Worm (Caenorhabditis elegans) whole organism, L4 larva: ENCODE results near the gene F53F4.2.

Experiments used
- D1046.2 ChIP-seq: fragments of 200-800 bp; sonication (Bioruptor generic); IDR thresholded peaks from 2 replicates; pipeline ENCODE4 v1.3.6; 2022; ENCODE audit warnings: missing genetic modification characterization, missing compliant biosample characterization
- F10B5.3 ChIP-seq: sonication (generic microtip); optimal IDR thresholded peaks from 2 replicates; lab custom pipeline; 2016; ENCODE audit warnings: mild to moderate bottlenecking, missing genetic modification characterization, missing compliant biosample characterization
- F26F4.8 ChIP-seq: fragments of 200-800 bp; sonication (Bioruptor generic); conservative IDR thresholded peaks from 2 replicates; pipeline ENCODE4 v1.3.6; 2022; ENCODE audit warnings: missing genetic modification characterization, missing compliant biosample characterization
- F37D6.2 ChIP-seq: sonication (generic microtip); optimal IDR thresholded peaks from 2 replicates; lab custom pipeline; 2016; ENCODE audit warnings: mild to moderate bottlenecking, missing genetic modification characterization, missing compliant biosample characterization
- T26A8.4 ChIP-seq: fragments of 200-800 bp; sonication (Bioruptor generic); IDR thresholded peaks from 2 replicates; pipeline ENCODE4 v1.3.6; 2022; ENCODE audit warnings: missing genetic modification characterization, missing compliant biosample characterization
- Y48G9A.11 ChIP-seq: fragments of 200-800 bp; sonication (Bioruptor generic); IDR thresholded peaks from 2 replicates; pipeline ENCODE4 v1.3.6; 2022; ENCODE audit warnings: missing genetic modification reagents, missing genetic modification characterization, missing compliant biosample characterization
- Y5F2A.4 ChIP-seq: fragments of 200-800 bp; sonication (Bioruptor generic); optimal IDR thresholded peaks from 2 replicates; lab custom pipeline; 2018; ENCODE audit warnings: mild to moderate bottlenecking, missing genetic modification characterization, missing compliant biosample characterization
- Y75B8A.6 ChIP-seq: fragments of 200-800 bp; sonication (Bioruptor generic); IDR thresholded peaks from 2 replicates; pipeline ENCODE4 v1.3.6; 2022; ENCODE audit warnings: missing genetic modification reagents, missing genetic modification characterization, missing compliant biosample characterization
- arid-1 ChIP-seq: fragments of 200-800 bp; sonication (Bioruptor generic); conservative IDR thresholded peaks from 2 replicates; pipeline ENCODE4 v1.3.6; 2022; ENCODE audit warnings: missing genetic modification reagents, missing genetic modification characterization, missing compliant biosample characterization
- attf-4 ChIP-seq: sonication (generic microtip); optimal IDR thresholded peaks from 3 replicates; lab custom pipeline; 2017; ENCODE audit warnings: missing biosample characterization, missing genetic modification characterization
- ceh-20 ChIP-seq: fragments of 200-800 bp; sonication (Bioruptor generic); IDR thresholded peaks from 2 replicates; pipeline ENCODE4 v1.3.6; 2022; ENCODE audit warnings: missing genetic modification reagents, missing genetic modification characterization, missing compliant biosample characterization
- ceh-44 ChIP-seq: fragments of 200-800 bp; sonication (Bioruptor generic); IDR thresholded peaks from 2 replicates; pipeline ENCODE4 v1.3.6; 2022; ENCODE audit warnings: missing genetic modification reagents, missing genetic modification characterization, missing compliant biosample characterization
- ceh-82 ChIP-seq: sonication (generic microtip); optimal IDR thresholded peaks from 2 replicates; lab custom pipeline; 2017; ENCODE audit warnings: missing biosample characterization, missing genetic modification characterization
- daf-12 ChIP-seq: fragments of 150-350 bp; optimal IDR thresholded peaks from 2 replicates; lab custom pipeline; 2014; ENCODE audit warnings: missing biosample characterization, missing genetic modification reagents, missing genetic modification characterization
- daf-16 ChIP-seq, 3 experiments: sonication (generic microtip); optimal IDR thresholded peaks; 2 replicates each; lab custom pipeline; 2016 to 2017; ENCODE audit warnings: missing genetic modification characterization in 3 of 3, missing genetic modification reagents in 3 of 3, mild to moderate bottlenecking in 2 of 3, missing compliant biosample characterization in 2 of 3, missing biosample characterization in 1 of 3, moderate library complexity in 1 of 3
- dmd-8 ChIP-seq: fragments of 200-800 bp; sonication (Bioruptor generic); IDR thresholded peaks from 2 replicates; pipeline ENCODE4 v1.3.6; 2022; ENCODE audit warnings: missing genetic modification characterization, missing compliant biosample characterization
- duxl-1 ChIP-seq: sonication (generic microtip); optimal IDR thresholded peaks from 2 replicates; lab custom pipeline; 2016; ENCODE audit warnings: mild to moderate bottlenecking, missing genetic modification characterization, moderate library complexity, missing compliant biosample characterization; ENCODE audit not compliant: poor library complexity
- dve-1 ChIP-seq: sonication (generic microtip); optimal IDR thresholded peaks from 2 replicates; lab custom pipeline; 2017; ENCODE audit warnings: antibody characterized with exemption, mild to moderate bottlenecking, missing genetic modification characterization, missing compliant biosample characterization; ENCODE audit not compliant: insufficient read depth
- fos-1 ChIP-seq: fragments of 150-350 bp; optimal IDR thresholded peaks from 2 replicates; lab custom pipeline; 2014; ENCODE audit warnings: missing biosample characterization, missing genetic modification characterization
- gei-8 ChIP-seq: fragments of 200-800 bp; sonication (Bioruptor generic); optimal IDR thresholded peaks from 2 replicates; lab custom pipeline; 2018; ENCODE audit warnings: mild to moderate bottlenecking, missing genetic modification characterization, missing compliant biosample characterization
- hif-1 ChIP-seq, 2 experiments: sonication (generic microtip); optimal IDR thresholded peaks; 2 replicates each; lab custom pipeline; 2016 to 2017; ENCODE audit warnings: missing compliant biosample characterization in 2 of 2, missing genetic modification characterization in 2 of 2, missing genetic modification reagents in 2 of 2, missing genotype in 2 of 2, mild to moderate bottlenecking in 1 of 2
- hlh-11 ChIP-seq: fragments of 200-800 bp; sonication (Bioruptor generic); optimal IDR thresholded peaks from 2 replicates; lab custom pipeline; 2018; ENCODE audit warnings: mild to moderate bottlenecking, missing genetic modification characterization, missing compliant biosample characterization
- hlh-30 ChIP-seq: sonication (generic microtip); optimal IDR thresholded peaks from 2 replicates; lab custom pipeline; 2017; ENCODE audit warnings: antibody characterized with exemption, mild to moderate bottlenecking, missing genetic modification characterization, missing compliant biosample characterization; ENCODE audit not compliant: insufficient read depth
- hmg-1.1 ChIP-seq: fragments of 200-800 bp; sonication (Bioruptor generic); IDR thresholded peaks from 2 replicates; pipeline ENCODE4 v1.3.6; 2022; ENCODE audit warnings: missing genetic modification reagents, missing genetic modification characterization, missing compliant biosample characterization
- lim-7 ChIP-seq: fragments of 200-800 bp; sonication (Bioruptor generic); IDR thresholded peaks from 2 replicates; pipeline ENCODE4 v1.3.6; 2022; ENCODE audit warnings: missing genetic modification characterization, missing compliant biosample characterization
- lin-1 ChIP-seq: fragments of 200-800 bp; sonication (Bioruptor generic); IDR thresholded peaks from 2 replicates; pipeline ENCODE4 v1.3.6; 2022; ENCODE audit warnings: missing genetic modification reagents, missing genetic modification characterization, missing compliant biosample characterization
- lin-29 ChIP-seq: fragments of 200-800 bp; sonication (Bioruptor generic); IDR thresholded peaks from 2 replicates; pipeline ENCODE4 v1.3.6; 2022; ENCODE audit warnings: missing genetic modification reagents, missing genetic modification characterization, missing compliant biosample characterization
- lir-3 ChIP-seq: sonication (generic microtip); optimal IDR thresholded peaks from 2 replicates; lab custom pipeline; 2016; ENCODE audit warnings: mild to moderate bottlenecking, missing genetic modification characterization, missing compliant biosample characterization
- madf-5 ChIP-seq, 2 experiments: fragments of 200-800 bp; sonication (Bioruptor generic); IDR thresholded peaks; 2 replicates each; pipeline ENCODE4 v1.3.6; 2022; ENCODE audit warnings: missing compliant biosample characterization in 2 of 2, missing genetic modification characterization in 2 of 2
- madf-9 ChIP-seq: fragments of 200-800 bp; sonication (Bioruptor generic); conservative IDR thresholded peaks from 2 replicates; pipeline ENCODE4 v1.3.6; 2022; ENCODE audit warnings: missing genetic modification reagents, missing genetic modification characterization, missing compliant biosample characterization
- mes-2 ChIP-seq: sonication (generic microtip); optimal IDR thresholded peaks from 2 replicates; lab custom pipeline; 2016; ENCODE audit warnings: missing genotype, mild to moderate bottlenecking, missing genetic modification characterization, missing compliant biosample characterization; ENCODE audit not compliant: poor library complexity, severe bottlenecking
- mxl-2 ChIP-seq: fragments of 200-800 bp; sonication (Bioruptor generic); conservative IDR thresholded peaks from 2 replicates; pipeline ENCODE4 v1.3.6; 2022; ENCODE audit warnings: missing genetic modification reagents, missing genetic modification characterization, missing compliant biosample characterization
- mxl-3 ChIP-seq: fragments of 200-800 bp; sonication (Bioruptor generic); optimal IDR thresholded peaks from 2 replicates; lab custom pipeline; 2018; ENCODE audit warnings: mild to moderate bottlenecking, missing genetic modification characterization, missing compliant biosample characterization
- nhr-11 ChIP-seq: fragments of 150-350 bp; optimal IDR thresholded peaks from 2 replicates; lab custom pipeline; 2014; ENCODE audit warnings: missing biosample characterization, missing genetic modification characterization
- nhr-25 ChIP-seq: sonication (generic microtip); optimal IDR thresholded peaks from 2 replicates; lab custom pipeline; 2017; ENCODE audit warnings: missing genetic modification characterization, mild to moderate bottlenecking, missing compliant biosample characterization, antibody characterized with exemption, moderate library complexity, borderline replicate concordance; ENCODE audit not compliant: insufficient read depth
- nhr-76 ChIP-seq: fragments of 150-350 bp; optimal IDR thresholded peaks from 2 replicates; lab custom pipeline; 2014; ENCODE audit warnings: missing biosample characterization, missing genetic modification characterization
- nhr-77 ChIP-seq: fragments of 150-350 bp; optimal IDR thresholded peaks from 2 replicates; lab custom pipeline; 2014; ENCODE audit warnings: missing biosample characterization, missing genetic modification characterization
- php-3 ChIP-seq: fragments of 200-800 bp; sonication (Bioruptor generic); IDR thresholded peaks from 2 replicates; pipeline ENCODE4 v1.3.6; 2022; ENCODE audit warnings: missing genetic modification reagents, missing genetic modification characterization, missing compliant biosample characterization
- rbr-2 ChIP-seq: sonication (generic microtip); optimal IDR thresholded peaks from 2 replicates; lab custom pipeline; 2016; ENCODE audit warnings: missing genotype, missing genetic modification characterization, missing compliant biosample characterization
- sdz-12 ChIP-seq: fragments of 200-800 bp; sonication (Bioruptor generic); optimal IDR thresholded peaks from 2 replicates; lab custom pipeline; 2018; ENCODE audit warnings: mild to moderate bottlenecking, missing genetic modification characterization, missing compliant biosample characterization
- spr-3 ChIP-seq: fragments of 200-800 bp; sonication (Bioruptor generic); optimal IDR thresholded peaks from 2 replicates; lab custom pipeline; 2018; ENCODE audit warnings: mild to moderate bottlenecking, missing genetic modification characterization, missing compliant biosample characterization
- tag-97 ChIP-seq: fragments of 200-800 bp; sonication (Bioruptor generic); IDR thresholded peaks from 2 replicates; pipeline ENCODE4 v1.3.6; 2022; ENCODE audit warnings: missing genetic modification characterization, missing compliant biosample characterization
- tra-1 ChIP-seq: fragments of 200-800 bp; sonication (Bioruptor generic); IDR thresholded peaks from 2 replicates; pipeline ENCODE4 v1.3.6; 2022; ENCODE audit warnings: missing genetic modification reagents, missing genetic modification characterization, missing compliant biosample characterization
- unc-62 ChIP-seq, 3 experiments: fragments of 150-350 bp in 1 of 3; sonication (generic microtip); optimal IDR thresholded peaks in 2 of 3; peaks in 1 of 3; 1 replicate in 1 of 3; 2 replicates in 2 of 3; lab custom pipeline; 2014 to 2017; ENCODE audit warnings: missing biosample characterization in 3 of 3, missing genetic modification characterization in 3 of 3, missing genetic modification reagents in 3 of 3, missing genotype in 1 of 3
- zfp-2 ChIP-seq: sonication (generic microtip); optimal IDR thresholded peaks from 2 replicates; lab custom pipeline; 2016; ENCODE audit warnings: mild to moderate bottlenecking, missing genetic modification characterization, missing compliant biosample characterization
- zfp-3 ChIP-seq: fragments of 200-800 bp; sonication (Bioruptor generic); conservative IDR thresholded peaks from 2 replicates; pipeline ENCODE4 v1.3.6; 2022; ENCODE audit warnings: missing genetic modification reagents, missing genetic modification characterization, missing compliant biosample characterization
- zip-2 ChIP-seq: fragments of 150-350 bp; optimal IDR thresholded peaks from 2 replicates; lab custom pipeline; 2014; ENCODE audit warnings: missing biosample characterization, missing genetic modification characterization
- ztf-11 ChIP-seq: fragments of 150-350 bp; optimal IDR thresholded peaks from 2 replicates; lab custom pipeline; 2014; ENCODE audit warnings: missing biosample characterization, missing genetic modification characterization
- ztf-7 ChIP-seq: fragments of 150-350 bp; optimal IDR thresholded peaks from 2 replicates; lab custom pipeline; 2014; ENCODE audit warnings: missing biosample characterization, missing genetic modification characterization

Gene F53F4.2

ce11 chrV:13556746-13557145, 32.6 kb downstream of the F53F4.2 start, which contains the start of gene cav-2 (continued):
- no peak for TF ChIP-seq nhr-76
- no peak for TF ChIP-seq ztf-11
- peak in 1 of 2 experiments; percentile 89 for TF ChIP-seq hif-1 (tag; optimal IDR thresholded peaks at IDR 0.05; lab: Kevin White, UChicago)
- TF ChIP-seq lim-7 (GFP tag; lab: Robert Waterston, UW) = no peak
- peak; percentile 61; the same call in 1 of the 2 replicates for TF ChIP-seq zfp-3 (GFP tag; lab: Robert Waterston, UW)
- no peak for TF ChIP-seq sdz-12 (GFP tag; lab: Kevin White, UChicago)
- TF ChIP-seq zfp-2 = no peak
- TF ChIP-seq tag-97 (GFP tag; lab: Robert Waterston, UW) = no peak
- no peak for TF ChIP-seq D1046.2 (GFP tag; lab: Robert Waterston, UW)
- TF ChIP-seq ceh-20 (GFP tag; lab: Robert Waterston, UW) = 0 out of 2 replicates have a peak, but pooled peaks have one; percentile 37
- no peak for TF ChIP-seq ceh-82
- TF ChIP-seq madf-5 (GFP tag; IDR thresholded peaks at IDR 0.05; lab: Robert Waterston, UW) = peak in 1 of 2 experiments; percentile 8; a peak in 1 of 4 replicates
- TF ChIP-seq ceh-44 (GFP tag; lab: Robert Waterston, UW) = 0 out of 2 replicates have a peak, but pooled peaks have one; percentile 46
- no peak for TF ChIP-seq lir-3 (tag; lab: Kevin White, UChicago)
- no peak for TF ChIP-seq daf-12 (tag; lab: Kevin White, UChicago)
- peak; percentile 64 for TF ChIP-seq hmg-1.1 (GFP tag; lab: Robert Waterston, UW)
- TF ChIP-seq gei-8 (GFP tag; lab: Kevin White, UChicago) = peak; percentile 70
- peak; percentile 21 for TF ChIP-seq mxl-3 (GFP tag; lab: Kevin White, UChicago)
- peak; percentile 69 for TF ChIP-seq hlh-30 (tag; lab: Kevin White, UChicago)
- TF ChIP-seq hlh-11 (tag; lab: Kevin White, UChicago) = peak; percentile 84
- peak; percentile 44 for TF ChIP-seq duxl-1 (tag; lab: Kevin White, UChicago)
- TF ChIP-seq nhr-25 (tag; lab: Kevin White, UChicago) = peak; percentile 28
- TF ChIP-seq spr-3 (GFP tag; lab: Kevin White, UChicago) = peak; percentile 54
- peak; percentile 61 for TF ChIP-seq rbr-2
- no peak for TF ChIP-seq php-3 (GFP tag; lab: Robert Waterston, UW)
- TF ChIP-seq tra-1 = peak; percentile 81
- TF ChIP-seq Y48G9A.11 (GFP tag; lab: Robert Waterston, UW) = peak; percentile 72
- no peak for TF ChIP-seq Y75B8A.6 (GFP tag; lab: Robert Waterston, UW)
- no peak for TF ChIP-seq attf-4
- no peak for TF ChIP-seq nhr-11
- TF ChIP-seq lin-1 (GFP tag; lab: Robert Waterston, UW) = peak; percentile 81
- peak; percentile 99 for TF ChIP-seq mes-2
- TF ChIP-seq unc-62 (GFP tag; optimal IDR thresholded peaks at IDR 0.05 in 1 of 2; lab: Kevin White, UChicago) = no peak
- TF ChIP-seq unc-62 (tag; optimal IDR thresholded peaks at IDR 0.05; lab: Kevin White, UChicago) = no peak
- TF ChIP-seq zip-2 (tag; lab: Kevin White, UChicago) = no peak
- TF ChIP-seq ztf-7 (tag; lab: Kevin White, UChicago) = peak; percentile 56
- TF ChIP-seq daf-16 (GFP tag; optimal IDR thresholded peaks at IDR 0.05; lab: Kevin White, UChicago) = peak in 1 of 2 experiments; percentile 65
- peak; percentile 100 for TF ChIP-seq daf-16 (tag; optimal IDR thresholded peaks at IDR 0.05; lab: Kevin White, UChicago)
- peak; percentile 54; the same call in 1 of the 2 replicates for TF ChIP-seq T26A8.4 (GFP tag; lab: Robert Waterston, UW)
- no peak for TF ChIP-seq fos-1 (tag; lab: Kevin White, UChicago)
- no peak for TF ChIP-seq F26F4.8
- TF ChIP-seq arid-1 (GFP tag; lab: Robert Waterston, UW) = no peak
- TF ChIP-seq F37D6.2 (tag; lab: Kevin White, UChicago) = no peak
- no peak for TF ChIP-seq F10B5.3
- no peak for TF ChIP-seq lin-29 (GFP tag; lab: Robert Waterston, UW)
- no peak for TF ChIP-seq mxl-2 (GFP tag; lab: Robert Waterston, UW)
- TF ChIP-seq dve-1 = peak; percentile 79
- TF ChIP-seq dmd-8 (GFP tag; lab: Robert Waterston, UW) = no peak
- TF ChIP-seq Y5F2A.4 = no peak
- peak; percentile 40 for TF ChIP-seq nhr-77
- TF ChIP-seq madf-9 (GFP tag; lab: Robert Waterston, UW) = peak; percentile 76
